Fruit fly (Drosophila melanogaster) S2 (cell line): ENCODE results near the gene CG46314.

Experiments used
- CG8478 ChIP-seq: fragments of >200 bp; optimal IDR thresholded peaks from 2 replicates; lab custom pipeline; 2018
- CTCF ChIP-seq, 2 experiments: fragments of >200 bp; optimal IDR thresholded peaks; 2 replicates each; lab custom pipeline; 2018

Gene CG46314

DNA sequence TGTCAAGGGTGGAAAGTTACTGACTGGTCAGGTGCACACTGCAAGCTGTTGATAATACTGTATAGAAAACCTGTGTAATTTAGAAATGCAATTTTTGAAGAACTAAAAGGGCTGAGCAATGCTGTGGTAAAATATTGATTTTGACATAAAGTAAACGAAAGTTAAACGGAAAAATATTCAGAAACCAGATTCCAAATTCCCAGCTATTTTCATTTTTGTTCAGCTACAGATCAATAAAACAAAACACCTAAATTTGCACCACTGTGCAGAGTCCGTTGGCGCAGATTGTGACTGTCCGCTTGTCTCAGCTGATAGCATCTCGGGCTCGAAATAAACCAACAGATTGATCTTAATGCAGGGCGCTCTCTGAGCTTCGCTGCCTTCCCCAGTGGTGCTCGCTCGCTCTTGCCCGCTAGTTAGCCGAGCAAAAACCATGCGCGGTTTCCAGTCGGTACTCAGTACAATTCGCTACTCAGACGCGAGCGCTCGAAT lies at the start of gene CG46314:
CG46314 (plus strand) TSS at position 452 of the 492 bp plus-strand sequence.
- TF ChIP-seq CTCF (optimal IDR thresholded peaks at IDR 0.05; lab: Kevin White, UChicago) (no peak), CG8478 (lab: Kevin White, UChicago) (no peak)

DNA sequence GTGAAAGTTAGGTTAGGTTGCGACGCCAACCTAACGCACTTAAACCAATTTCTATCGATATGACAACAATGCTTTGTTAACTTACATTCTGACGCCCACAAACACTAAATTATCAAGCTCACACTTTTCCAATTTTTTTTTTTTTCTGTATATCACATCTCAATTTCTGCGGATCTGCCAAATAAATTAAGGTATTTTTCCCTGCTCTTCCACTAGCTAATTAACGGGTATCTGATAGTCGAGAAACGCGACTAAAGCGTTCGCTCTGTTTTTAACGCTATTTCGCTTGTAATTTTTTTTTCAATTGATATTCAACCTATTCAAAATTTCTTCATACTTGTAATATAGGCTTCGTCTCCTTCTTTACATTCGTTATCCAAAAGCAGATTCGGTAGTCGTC lies 47.9 kb upstream of the CG46314 start:
- no peak for TF ChIP-seq CTCF (optimal IDR thresholded peaks at IDR 0.05; lab: Kevin White, UChicago)
- no peak for TF ChIP-seq CG8478 (lab: Kevin White, UChicago)

DNA sequence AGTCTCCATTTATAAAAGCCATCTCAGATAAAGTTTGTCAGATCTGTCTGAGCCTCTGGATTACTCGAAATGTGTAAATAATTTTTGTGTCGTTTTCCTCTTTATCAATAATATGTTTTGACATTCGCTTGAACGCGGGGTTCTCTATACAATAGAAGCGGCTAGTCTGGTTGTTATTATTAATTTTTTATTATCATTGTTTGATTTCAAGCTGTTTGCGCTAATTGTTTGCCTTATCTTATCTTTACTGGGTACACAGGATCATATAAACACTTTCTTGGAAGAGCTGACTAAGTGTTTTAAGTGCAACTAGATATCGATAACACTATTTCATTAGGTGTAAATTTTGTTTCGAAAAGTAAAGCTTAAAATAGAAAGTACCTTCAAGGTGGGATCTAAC lies 46.0 kb upstream of the CG46314 start:
- TF ChIP-seq CG8478 (lab: Kevin White, UChicago) (no peak), CTCF (optimal IDR thresholded peaks at IDR 0.05; lab: Kevin White, UChicago) (no peak)

DNA sequence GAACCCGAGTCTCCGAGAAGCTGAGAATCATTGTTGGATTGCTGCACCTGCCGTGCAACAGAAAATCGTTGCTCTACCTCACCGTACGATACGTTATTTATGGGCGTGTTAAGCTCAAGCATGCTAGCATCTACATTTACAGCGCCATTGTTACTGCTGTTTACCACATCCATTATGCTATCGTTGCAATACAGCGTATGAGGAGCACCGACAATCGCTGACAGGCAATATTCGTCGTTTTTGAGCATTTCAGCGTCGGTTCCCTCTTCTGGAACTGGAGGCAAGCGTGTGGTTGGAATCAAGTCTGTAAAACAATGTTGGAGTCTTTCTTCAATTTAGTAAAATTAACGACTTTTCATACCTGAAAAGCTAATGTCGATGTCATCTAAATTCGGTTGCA lies 25.1 kb upstream of the CG46314 start:
- no peak for TF ChIP-seq CG8478 (lab: Kevin White, UChicago)
- TF ChIP-seq CTCF (optimal IDR thresholded peaks at IDR 0.05; lab: Kevin White, UChicago): no peak

DNA sequence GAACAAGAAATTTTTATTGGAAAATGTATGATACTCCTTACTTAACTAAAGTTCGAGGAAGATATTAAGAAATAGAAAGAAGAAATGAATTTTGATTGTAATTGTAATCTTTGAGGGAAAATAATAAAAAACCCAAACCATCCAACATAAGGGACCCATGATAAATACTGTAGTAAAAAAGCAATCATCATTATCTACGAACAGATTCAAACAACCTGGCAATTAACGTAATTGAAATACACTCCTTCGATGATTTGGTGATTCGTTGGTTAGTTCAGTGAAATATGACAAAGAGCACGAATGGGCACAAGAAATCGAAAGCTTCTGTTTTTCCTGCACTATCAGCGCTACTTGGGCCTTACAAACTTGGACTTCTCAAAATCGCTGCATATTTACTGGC lies 23.7 kb upstream of the CG46314 start, which contains the start of gene Gr39a:
Gr39a (plus strand) TSS at position 301 of the 400 bp plus-strand sequence.
- no peak for TF ChIP-seq CG8478 (lab: Kevin White, UChicago)
- TF ChIP-seq CTCF (optimal IDR thresholded peaks at IDR 0.05; lab: Kevin White, UChicago): no peak

DNA sequence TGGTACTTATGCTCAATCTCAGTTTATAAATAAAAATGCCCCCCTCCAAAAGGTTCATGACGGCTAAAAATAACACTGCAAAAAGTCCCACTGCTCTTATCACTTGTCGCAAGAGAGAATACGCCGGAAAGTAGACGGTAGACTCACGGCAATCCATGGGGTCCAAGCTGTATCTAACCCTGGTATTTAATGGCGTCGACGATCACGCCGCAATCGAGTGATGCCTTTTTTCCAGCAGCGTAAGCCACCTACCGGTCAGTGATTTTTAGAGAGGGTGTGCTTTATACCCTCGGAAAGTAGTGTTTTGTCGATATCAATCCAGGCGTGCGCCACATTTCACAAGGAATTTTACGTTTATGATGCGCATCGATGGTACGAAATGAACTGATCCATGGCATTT lies 14.6 kb upstream of the CG46314 start:
- no peak for TF ChIP-seq CG8478 (lab: Kevin White, UChicago)
- TF ChIP-seq CTCF (optimal IDR thresholded peaks at IDR 0.05; lab: Kevin White, UChicago): peak in 1 of 2 experiments; percentile 41

DNA sequence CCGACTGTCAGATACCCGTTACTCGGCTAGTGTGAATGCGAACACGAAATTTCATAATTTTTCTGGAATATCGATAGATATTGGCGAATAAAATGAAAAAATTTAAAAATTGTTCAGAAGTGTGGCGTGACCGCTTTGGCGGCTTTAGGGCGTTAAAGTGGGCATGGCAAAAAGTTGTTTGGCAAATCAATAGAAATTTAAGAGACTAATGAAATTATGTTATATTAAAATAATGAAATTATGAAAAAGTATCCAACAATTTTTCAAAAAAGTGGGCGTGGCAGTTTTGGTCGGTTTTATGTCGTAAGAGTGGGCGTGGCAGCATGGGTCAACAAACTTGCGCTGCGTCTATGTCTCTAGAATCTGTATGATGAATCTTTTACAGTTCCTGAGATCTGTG lies 12.1 kb upstream of the CG46314 start:
- TF ChIP-seq CTCF (optimal IDR thresholded peaks at IDR 0.05; lab: Kevin White, UChicago): no peak
- no peak for TF ChIP-seq CG8478 (lab: Kevin White, UChicago)

DNA sequence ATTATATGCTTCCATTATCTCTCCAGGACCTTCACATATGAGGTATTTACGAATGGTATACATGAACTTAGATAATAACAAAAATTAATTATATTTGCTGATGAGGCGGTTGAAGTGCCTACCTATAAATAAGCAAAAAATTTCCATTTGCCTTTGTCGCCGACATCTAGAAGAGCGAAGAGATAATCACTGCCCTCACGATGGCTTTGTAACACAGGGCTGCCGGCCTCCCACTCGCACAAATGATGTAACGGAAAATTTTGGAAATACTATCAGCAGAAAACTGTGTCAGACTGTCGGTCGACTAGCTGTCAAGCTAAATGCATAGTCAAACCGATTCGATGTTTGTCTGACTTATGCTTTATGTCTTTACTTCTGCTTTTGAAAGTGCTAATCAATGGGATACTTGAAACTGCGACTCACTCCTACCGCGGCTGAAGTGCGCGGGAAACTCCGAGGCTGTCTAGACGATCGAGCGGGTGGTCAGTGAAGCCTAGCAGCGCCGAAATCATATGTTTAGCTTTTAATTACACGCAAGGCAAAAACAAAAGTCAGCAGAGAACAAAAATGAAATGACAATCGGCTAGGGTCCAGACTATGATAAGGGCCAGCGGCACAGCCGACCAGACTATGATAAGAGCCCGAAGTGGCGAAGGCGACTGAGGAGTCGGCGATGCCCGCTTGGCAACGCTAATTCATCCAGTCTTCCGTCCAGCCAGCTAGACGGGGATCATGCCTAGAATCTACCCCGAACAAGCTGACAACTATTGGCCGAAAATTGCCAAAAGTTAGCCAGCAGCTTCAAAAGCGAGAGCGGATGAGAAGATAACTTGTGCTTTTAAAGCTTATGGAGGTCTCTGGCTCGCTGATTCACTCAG lies 10.3 kb upstream of the CG46314 start:
- TF ChIP-seq CTCF (optimal IDR thresholded peaks at IDR 0.05; lab: Kevin White, UChicago) (no peak), CG8478 (lab: Kevin White, UChicago) (no peak)

DNA sequence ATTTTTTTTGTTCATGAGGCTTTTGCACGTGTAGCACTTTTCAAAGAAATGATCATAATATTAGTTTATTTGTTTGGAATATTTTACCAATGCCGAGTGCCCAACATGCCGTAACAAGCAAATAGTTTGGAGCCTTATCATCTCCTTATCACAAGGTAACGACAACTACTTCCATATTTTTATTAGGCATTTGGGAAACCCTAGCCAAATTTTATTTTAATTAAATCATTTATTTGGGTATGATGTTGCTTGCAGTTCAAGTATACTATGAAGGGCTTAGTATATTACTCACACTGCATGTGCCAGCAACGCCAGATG lies 9.7 kb upstream of the CG46314 start:
- TF ChIP-seq CG8478 (lab: Kevin White, UChicago) (no peak), CTCF (optimal IDR thresholded peaks at IDR 0.05; lab: Kevin White, UChicago) (no peak)

DNA sequence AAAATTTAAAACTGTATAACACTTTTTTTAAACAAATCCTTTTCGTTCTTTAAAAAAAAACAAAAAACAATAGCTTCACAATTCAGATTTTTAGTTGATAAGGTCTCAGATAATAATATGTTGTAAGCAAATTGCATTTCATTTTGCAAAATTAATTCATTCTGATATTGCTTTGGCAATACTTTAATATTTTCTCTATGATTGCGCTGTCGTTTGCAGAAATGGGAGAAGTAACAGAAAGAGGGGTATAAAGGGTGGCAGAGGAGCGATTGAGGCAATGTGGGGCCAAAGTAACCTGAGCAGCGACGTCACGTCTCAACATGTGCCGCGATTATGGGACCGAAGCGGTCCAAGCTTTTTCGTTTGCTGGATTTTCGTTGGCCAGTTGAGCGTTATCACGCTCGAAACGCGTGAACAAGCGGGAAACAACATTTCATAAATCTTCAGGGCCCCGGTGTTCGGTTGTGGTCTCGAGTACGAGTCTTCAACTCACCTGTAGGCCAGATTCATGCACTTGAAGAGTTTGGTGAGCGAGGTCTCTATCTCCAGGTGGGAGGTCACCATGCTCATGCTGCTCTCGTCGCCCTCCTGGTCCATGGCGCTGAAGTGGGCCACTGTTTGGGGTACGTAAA lies 6.2 kb upstream of the CG46314 start:
- TF ChIP-seq CG8478 (lab: Kevin White, UChicago) (no peak), CTCF (optimal IDR thresholded peaks at IDR 0.05; lab: Kevin White, UChicago) (no peak)

DNA sequence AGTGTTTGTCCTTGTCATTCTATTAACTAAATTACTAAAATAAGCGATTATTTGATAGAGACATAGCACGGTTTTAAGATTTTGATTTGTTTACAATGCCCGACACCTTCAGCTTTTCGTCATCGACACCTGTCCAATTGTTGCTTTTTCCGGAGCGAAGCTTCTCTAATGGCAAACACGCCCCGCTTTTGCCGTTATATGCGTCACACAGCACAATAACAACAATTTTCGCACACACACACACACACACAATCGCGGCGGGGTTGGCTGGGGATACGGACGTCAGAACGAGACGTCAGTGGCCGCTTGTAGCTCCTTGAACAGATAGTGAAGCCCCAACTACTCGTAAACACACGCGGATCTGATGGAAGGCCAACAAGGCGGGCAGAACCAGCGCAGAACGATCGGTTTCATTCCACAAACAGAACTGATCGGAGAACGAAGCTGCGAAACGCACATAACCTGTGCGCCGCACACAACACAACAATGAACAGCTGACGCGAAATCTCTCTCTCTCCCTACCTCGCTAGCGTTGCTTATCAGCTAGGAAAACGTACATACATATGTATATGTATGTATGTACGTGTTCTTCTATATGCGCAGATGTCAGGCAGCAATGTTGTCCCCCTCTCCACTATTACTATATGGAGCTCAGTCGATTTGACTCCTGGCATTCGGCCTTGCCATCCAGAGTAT lies 5.0 kb upstream of the CG46314 start:
- no peak for TF ChIP-seq CG8478 (lab: Kevin White, UChicago)

DNA sequence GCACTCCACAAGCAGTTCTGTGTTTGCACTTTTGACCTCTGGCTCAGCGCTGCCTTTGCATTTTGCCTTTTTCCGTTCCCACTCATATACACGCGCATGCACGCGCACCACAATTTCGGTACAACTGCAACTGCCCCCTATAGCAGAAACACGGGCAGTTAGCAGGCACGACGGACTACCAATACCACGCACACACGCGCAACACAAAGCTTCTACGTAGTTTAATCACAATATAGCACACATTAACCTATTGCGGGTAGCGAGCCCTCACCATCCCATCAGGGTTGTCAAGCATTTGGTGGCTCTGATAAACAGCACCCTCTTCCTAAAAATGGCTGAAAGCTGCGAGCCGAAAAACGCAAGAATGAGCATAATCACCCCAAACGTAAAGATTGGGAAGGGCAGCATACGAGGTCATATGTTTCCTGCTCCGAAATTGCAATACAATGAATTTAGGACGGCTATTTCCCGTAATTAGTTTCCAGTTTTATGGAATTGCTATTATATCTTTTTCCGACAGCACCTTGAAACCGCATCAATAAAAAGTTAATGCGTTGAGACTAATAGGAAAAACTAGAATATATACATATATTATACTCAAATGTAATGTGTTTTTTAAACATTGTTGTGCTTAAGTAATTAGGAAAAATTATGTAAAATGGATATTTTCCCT lies 4.3 kb upstream of the CG46314 start, which contains the start of gene Mondo:
Mondo (minus strand) TSS at position 297 of the 673 bp plus-strand sequence.
- no peak for TF ChIP-seq CG8478 (lab: Kevin White, UChicago)
- no peak for TF ChIP-seq CTCF (optimal IDR thresholded peaks at IDR 0.05; lab: Kevin White, UChicago)

DNA sequence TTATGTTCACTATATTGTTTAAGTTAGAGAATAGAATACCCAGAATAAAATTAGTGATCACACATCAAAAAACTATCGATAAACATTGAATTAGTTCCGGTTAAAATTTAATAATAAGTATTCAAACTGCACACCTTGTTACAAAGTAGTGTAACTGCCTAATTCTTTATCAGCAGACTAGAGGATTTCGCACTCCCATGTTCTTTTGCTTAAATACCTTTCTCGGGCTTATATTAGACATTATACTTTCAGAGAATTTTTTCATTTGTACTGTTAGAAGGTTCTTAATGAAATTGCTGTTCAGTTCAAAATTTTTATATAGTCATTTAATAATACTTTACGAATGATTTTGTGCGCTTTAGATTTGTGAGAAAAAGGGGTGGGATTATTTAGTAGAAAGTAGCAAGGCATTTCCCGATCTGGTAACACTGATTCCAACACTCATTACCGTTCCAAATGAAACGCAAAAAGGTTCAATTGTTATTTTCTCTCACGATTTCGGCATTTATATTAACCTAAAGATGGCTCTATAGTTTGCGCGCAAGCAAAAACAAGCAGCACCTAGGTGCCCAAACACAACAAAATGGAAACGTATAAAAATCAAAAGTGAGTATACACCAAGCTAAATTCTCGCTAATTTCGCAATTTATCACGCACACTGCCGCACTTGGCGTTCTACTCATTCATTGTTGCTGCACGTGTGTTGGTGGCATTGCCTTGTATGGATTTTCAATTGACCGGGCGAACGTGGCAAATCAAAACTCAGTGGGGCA lies 3.5 kb upstream of the CG46314 start, which contains the start of gene crc:
crc (plus strand) TSS at position 440 of the 773 bp plus-strand sequence.
- TF ChIP-seq CTCF (optimal IDR thresholded peaks at IDR 0.05; lab: Kevin White, UChicago) (no peak), CG8478 (lab: Kevin White, UChicago) (no peak)
